Fruit fly (Drosophila melanogaster) whole organism, wandering third instar larva: ENCODE measurements around the gene Galphaf.

Source experiments
- Dfd ChIP-seq: fragments of >200 bp; optimal IDR thresholded peaks from 2 replicates; lab custom pipeline; 2017; ENCODE audit warnings: missing biosample characterization, missing genetic modification characterization
- Dif ChIP-seq: fragments of 200-275, 200-300 bp; sonication (Bioruptor generic); optimal IDR thresholded peaks from 2 replicates; lab custom pipeline; 2018; ENCODE audit warnings: missing biosample characterization, missing genetic modification characterization; ENCODE audit not compliant: partially characterized antibody
- HLH106 ChIP-seq: fragments of 200-800 bp; optimal IDR thresholded peaks from 3 replicates; lab custom pipeline; 2019; ENCODE audit warnings: missing biosample characterization, mild to moderate bottlenecking, missing genetic modification characterization, moderate library complexity
- Hr83 ChIP-seq: fragments of 200-300 bp; sonication (Bioruptor generic); optimal IDR thresholded peaks from 2 replicates; lab custom pipeline; 2016; ENCODE audit warnings: missing biosample characterization, mild to moderate bottlenecking, missing genetic modification characterization, moderate library complexity; ENCODE audit not compliant: poor library complexity, severe bottlenecking
- Jra ChIP-seq: sonication (Bioruptor generic); optimal IDR thresholded peaks from 2 replicates; lab custom pipeline; 2016; ENCODE audit warnings: missing biosample characterization, missing genetic modification characterization
- Mio ChIP-seq: sonication (Bioruptor generic); optimal IDR thresholded peaks from 2 replicates; lab custom pipeline; 2016; ENCODE audit warnings: missing biosample characterization, missing genetic modification characterization
- Myc ChIP-seq: fragments of >200 bp; optimal IDR thresholded peaks from 2 replicates; lab custom pipeline; 2017
- OdsH ChIP-seq: fragments of 200-800 bp; sonication (Bioruptor generic); optimal IDR thresholded peaks from 2 replicates; lab custom pipeline; 2016; ENCODE audit warnings: missing biosample characterization, mild to moderate bottlenecking, missing genetic modification characterization
- Rel ChIP-seq, 2 experiments: fragments of 200-800 bp; sonication (Bioruptor generic) in 1 of 2; optimal IDR thresholded peaks; 2 replicates in 1 of 2; 3 replicates in 1 of 2; lab custom pipeline; 2016 to 2019; ENCODE audit warnings: mild to moderate bottlenecking in 2 of 2, missing biosample characterization in 2 of 2, missing genetic modification characterization in 2 of 2, moderate library complexity in 1 of 2
- br ChIP-seq: fragments of 200-800 bp; sonication (Bioruptor generic); optimal IDR thresholded peaks from 2 replicates; lab custom pipeline; 2016; ENCODE audit warnings: missing biosample characterization, missing genetic modification characterization
- brk ChIP-seq: fragments of 200-800 bp; sonication (Bioruptor generic); optimal IDR thresholded peaks from 2 replicates; lab custom pipeline; 2016; ENCODE audit warnings: missing biosample characterization, mild to moderate bottlenecking, missing genetic modification characterization
- dl ChIP-seq, 2 experiments: fragments of 175-275, 200-275 bp in 1 of 2; fragments of 200-275 bp in 1 of 2; sonication (Bioruptor generic); optimal IDR thresholded peaks; lab custom pipeline; 2018; ENCODE audit warnings: mild to moderate bottlenecking in 2 of 2, missing biosample characterization in 2 of 2, missing genetic modification characterization in 2 of 2, moderate library complexity in 2 of 2; ENCODE audit not compliant: partially characterized antibody in 2 of 2, insufficient read depth in 1 of 2
- dmrt93B ChIP-seq: fragments of 200-800 bp; sonication (Bioruptor generic); optimal IDR thresholded peaks from 2 replicates; lab custom pipeline; 2018; ENCODE audit warnings: missing biosample characterization, mild to moderate bottlenecking, missing genetic modification characterization
- dsf ChIP-seq: sonication (Bioruptor generic); optimal IDR thresholded peaks from 2 replicates; lab custom pipeline; 2016; ENCODE audit warnings: missing biosample characterization, missing genetic modification characterization, borderline replicate concordance
- ey ChIP-seq: fragments of 200-800 bp; sonication (Bioruptor generic); optimal IDR thresholded peaks from 2 replicates; lab custom pipeline; 2016; ENCODE audit warnings: missing biosample characterization, missing genetic modification characterization
- foxo ChIP-seq, 2 experiments: fragments of 200-800 bp; sonication (Bioruptor generic); optimal IDR thresholded peaks; 2 replicates in 1 of 2; 3 replicates in 1 of 2; lab custom pipeline; 2016 to 2017; ENCODE audit warnings: missing biosample characterization in 2 of 2, missing genetic modification characterization in 2 of 2
- fru ChIP-seq: fragments of 200-800 bp; sonication (Bioruptor generic); optimal IDR thresholded peaks from 3 replicates; lab custom pipeline; 2016; ENCODE audit warnings: missing biosample characterization, mild to moderate bottlenecking, missing genetic modification characterization
- h ChIP-seq: fragments of 200-800 bp; sonication (Bioruptor generic); optimal IDR thresholded peaks from 3 replicates; lab custom pipeline; 2016; ENCODE audit warnings: missing biosample characterization, mild to moderate bottlenecking, missing genetic modification characterization
- psq ChIP-seq: fragments of 200-800 bp; sonication (Bioruptor generic); optimal IDR thresholded peaks from 3 replicates; lab custom pipeline; 2017; ENCODE audit warnings: missing biosample characterization, mild to moderate bottlenecking, missing genetic modification characterization, moderate library complexity
- rgr ChIP-seq: fragments of 200-800 bp; sonication (Bioruptor generic); optimal IDR thresholded peaks from 3 replicates; lab custom pipeline; 2016; ENCODE audit warnings: missing biosample characterization, mild to moderate bottlenecking, missing genetic modification characterization
- sage ChIP-seq: fragments of 200-800 bp; sonication (Bioruptor generic); optimal IDR thresholded peaks from 2 replicates; lab custom pipeline; 2016; ENCODE audit warnings: missing biosample characterization, mild to moderate bottlenecking, missing genetic modification characterization
- woc ChIP-seq: sonication (Bioruptor generic); optimal IDR thresholded peaks from 2 replicates; lab custom pipeline; 2016; ENCODE audit warnings: missing biosample characterization, mild to moderate bottlenecking, missing genetic modification characterization

Gene Galphaf

dm6 chr3L:16615132-16615709, 52.5 kb downstream of the Galphaf start, which contains the start of gene Mo25 (continued):
- peak; percentile 24 for TF ChIP-seq Jra
- TF ChIP-seq Myc (lab: Kevin White, UChicago), result peak; percentile 0
- TF ChIP-seq, all 38 proteins: peak for 20

DNA sequence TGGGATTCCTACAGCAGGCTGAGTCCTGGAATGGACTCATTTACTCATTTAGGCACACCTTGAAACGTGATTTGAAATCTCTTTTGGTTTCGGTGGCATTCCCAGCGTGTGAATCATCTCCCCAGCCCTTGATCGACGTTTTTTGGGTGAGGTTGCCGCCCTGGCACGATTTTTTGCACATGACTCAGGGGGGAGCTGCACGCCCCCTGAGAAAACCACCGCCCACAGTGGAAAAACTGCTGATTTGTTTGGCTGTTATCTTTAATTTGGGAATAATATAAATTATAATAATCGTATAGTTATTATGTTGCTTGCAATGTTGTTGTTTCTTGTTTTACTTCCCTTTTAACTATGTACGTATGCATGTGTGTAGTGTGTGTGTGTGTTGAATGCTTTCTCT, 54.8 kb downstream of the Galphaf start:
- no peak for TF ChIP-seq Dif (GFP tag; lab: Kevin White, UChicago)
- no peak for TF ChIP-seq brk (GFP tag; lab: Kevin White, UChicago)
- no peak for TF ChIP-seq ey (GFP tag; lab: Kevin White, UChicago)
- TF ChIP-seq br (GFP tag; lab: Kevin White, UChicago), result peak; percentile 15
- TF ChIP-seq rgr (GFP tag; lab: Kevin White, UChicago), result peak; percentile 37
- TF ChIP-seq dl (GFP tag; optimal IDR thresholded peaks at IDR 0.05; lab: Kevin White, UChicago; ENCODE audit: insufficient read depth in 1 of 2, partially characterized antibody in 2 of 2), result no peak
- peak in 1 of 2 experiments; percentile 47 for TF ChIP-seq foxo (GFP tag; optimal IDR thresholded peaks at IDR 0.05; lab: Kevin White, UChicago)
- peak; percentile 26 for TF ChIP-seq HLH106 (tag; lab: Kevin White, UChicago)
- no peak for TF ChIP-seq woc (GFP tag; lab: Kevin White, UChicago)
- TF ChIP-seq h, result peak; percentile 48
- TF ChIP-seq Mio (GFP tag; lab: Kevin White, UChicago), result no peak
- peak; percentile 5 for TF ChIP-seq fru
- TF ChIP-seq Dfd, result no peak
- TF ChIP-seq OdsH (GFP tag; lab: Kevin White, UChicago), result no peak
- peak; percentile 10 for TF ChIP-seq psq (GFP tag; lab: Kevin White, UChicago)
- peak; percentile 74 for TF ChIP-seq Jra
- peak; percentile 60 for TF ChIP-seq Hr83 (GFP tag; lab: Kevin White, UChicago)
- TF ChIP-seq sage (GFP tag; lab: Kevin White, UChicago), result peak; percentile 62
- TF ChIP-seq dmrt93B (GFP tag; lab: Kevin White, UChicago), result no peak
- TF ChIP-seq dsf (GFP tag; lab: Kevin White, UChicago), result no peak
- TF ChIP-seq Rel (GFP tag; optimal IDR thresholded peaks at IDR 0.05; lab: Kevin White, UChicago), result peak; percentile 52
- TF ChIP-seq Rel (tag; optimal IDR thresholded peaks at IDR 0.05; lab: Kevin White, UChicago), result peak; percentile 76
